Worm (Caenorhabditis elegans) whole organism, late embryonic: ENCODE results near the gene agmo-1.

Experiments
- ama-1 ChIP-seq: fragments of 150-350 bp; optimal IDR thresholded peaks from 2 replicates; lab custom pipeline; 2014
- ceh-2 ChIP-seq: sonication (generic microtip); optimal IDR thresholded peaks from 2 replicates; lab custom pipeline; 2016; ENCODE audit warnings: missing genotype, missing genetic modification characterization, missing compliant biosample characterization
- ceh-30 ChIP-seq: fragments of 150-350 bp; optimal IDR thresholded peaks from 2 replicates; lab custom pipeline; 2014; ENCODE audit warnings: missing biosample characterization, missing genetic modification characterization
- che-1 ChIP-seq: sonication (generic microtip); optimal IDR thresholded peaks from 2 replicates; lab custom pipeline; 2016; ENCODE audit warnings: mild to moderate bottlenecking, missing genetic modification characterization, missing compliant biosample characterization
- dmd-4 ChIP-seq: sonication (generic microtip); optimal IDR thresholded peaks from 2 replicates; lab custom pipeline; 2016; ENCODE audit warnings: borderline replicate concordance, missing genetic modification characterization, missing compliant biosample characterization
- dve-1 ChIP-seq: sonication (generic microtip); optimal IDR thresholded peaks from 2 replicates; lab custom pipeline; 2017; ENCODE audit warnings: antibody characterized with exemption, mild to moderate bottlenecking, missing genetic modification characterization, missing compliant biosample characterization
- nhr-11 ChIP-seq: fragments of 150-350 bp; optimal IDR thresholded peaks from 2 replicates; lab custom pipeline; 2014; ENCODE audit warnings: missing biosample characterization, missing genetic modification characterization
- sox-4 ChIP-seq: sonication (generic microtip); optimal IDR thresholded peaks from 2 replicates; lab custom pipeline; 2017; ENCODE audit warnings: mild to moderate bottlenecking, missing genetic modification characterization, inconsistent platforms, missing compliant biosample characterization
- unc-55 ChIP-seq: sonication (generic microtip); optimal IDR thresholded peaks from 2 replicates; lab custom pipeline; 2017; ENCODE audit warnings: missing biosample characterization, missing genetic modification reagents, missing genetic modification characterization

- no peak for TF ChIP-seq che-1
- TF ChIP-seq sox-4 (tag; lab: Kevin White, UChicago): no peak
- no peak for TF ChIP-seq ceh-2 (tag; lab: Kevin White, UChicago)
- TF ChIP-seq ceh-30 (tag; lab: Kevin White, UChicago): no peak
- no peak for TF ChIP-seq dve-1 (tag; lab: Kevin White, UChicago)
- no peak for TF ChIP-seq unc-55 (GFP tag; lab: Kevin White, UChicago)
- TF ChIP-seq dmd-4: no peak
- no peak for TF ChIP-seq nhr-11 (tag; lab: Kevin White, UChicago)
- no peak for TF ChIP-seq ama-1
These were observed 9.4 kb upstream of the agmo-1 start, which contains the start of gene BE10.3 for ce11 chrIII:12807726-12808125.
